Worm (Caenorhabditis elegans) whole organism, young adult: ENCODE results near the gene mcat-1.
A peak's percentile ranks its signal among the peaks of the same experiment; 100 is the strongest.

Source experiments
- B0261.1 ChIP-seq: sonication (generic microtip); optimal IDR thresholded peaks from 2 replicates; lab custom pipeline; 2016; ENCODE audit warnings: mild to moderate bottlenecking, missing genetic modification characterization, moderate library complexity, missing compliant biosample characterization
- F10E7.11 ChIP-seq: sonication (generic microtip); optimal IDR thresholded peaks from 2 replicates; lab custom pipeline; 2017; ENCODE audit warnings: mild to moderate bottlenecking, missing genetic modification characterization, moderate library complexity, missing compliant biosample characterization
- F22D6.2 ChIP-seq: sonication (generic microtip); optimal IDR thresholded peaks from 2 replicates; lab custom pipeline; 2016; ENCODE audit warnings: mild to moderate bottlenecking, missing genetic modification characterization, missing compliant biosample characterization
- F33H1.4 ChIP-seq: fragments of 200-800 bp; sonication (Bioruptor generic); IDR thresholded peaks from 2 replicates; pipeline ENCODE4 v1.3.6; 2022; ENCODE audit warnings: missing genetic modification reagents, missing genetic modification characterization, missing compliant biosample characterization
- F55B11.4 ChIP-seq: sonication (generic microtip); optimal IDR thresholded peaks from 2 replicates; lab custom pipeline; 2016; ENCODE audit warnings: missing compliant biosample characterization, missing genetic modification characterization, borderline replicate concordance; ENCODE audit not compliant: insufficient read depth
- F57C9.4 ChIP-seq: sonication (generic microtip); optimal IDR thresholded peaks from 2 replicates; lab custom pipeline; 2017; ENCODE audit warnings: mild to moderate bottlenecking, missing genetic modification characterization, missing compliant biosample characterization
- K11D2.4 ChIP-seq: fragments of 200-800 bp; sonication (Bioruptor generic); IDR thresholded peaks from 2 replicates; pipeline ENCODE4 v1.3.6; 2022; ENCODE audit warnings: missing genetic modification reagents, missing genetic modification characterization, missing compliant biosample characterization
- Y56A3A.18 ChIP-seq: fragments of 200-800 bp; sonication (Bioruptor generic); IDR thresholded peaks from 2 replicates; pipeline ENCODE4 v1.3.6; 2022; ENCODE audit warnings: missing genetic modification reagents, missing genetic modification characterization, missing compliant biosample characterization
- Y67H2A.10 ChIP-seq: fragments of 200-800 bp; sonication (Bioruptor generic); conservative IDR thresholded peaks from 2 replicates; pipeline ENCODE4 v1.3.6; 2022; ENCODE audit warnings: missing genetic modification reagents, missing genetic modification characterization, missing compliant biosample characterization
- Y79H2A.3 ChIP-seq: fragments of 200-800 bp; sonication (Bioruptor generic); conservative IDR thresholded peaks from 2 replicates; pipeline ENCODE4 v1.3.6; 2022; ENCODE audit warnings: missing genetic modification reagents, missing genetic modification characterization, missing compliant biosample characterization
- aptf-3 ChIP-seq: fragments of 200-800 bp; sonication (Bioruptor generic); IDR thresholded peaks from 2 replicates; pipeline ENCODE4 v1.3.6; 2022; ENCODE audit warnings: missing genetic modification characterization, missing compliant biosample characterization
- athp-1 ChIP-seq: sonication (generic microtip); optimal IDR thresholded peaks from 2 replicates; lab custom pipeline; 2017; ENCODE audit warnings: mild to moderate bottlenecking, missing genetic modification characterization, missing compliant biosample characterization
- bed-2 ChIP-seq: fragments of 200-800 bp; sonication (Bioruptor generic); IDR thresholded peaks from 2 replicates; pipeline ENCODE4 v1.3.6; 2022; ENCODE audit warnings: missing genetic modification reagents, missing genetic modification characterization, missing compliant biosample characterization
- ccch-3 ChIP-seq: fragments of 200-800 bp; sonication (Bioruptor generic); optimal IDR thresholded peaks from 2 replicates; lab custom pipeline; 2018; ENCODE audit warnings: mild to moderate bottlenecking, missing genetic modification characterization, missing compliant biosample characterization
- cebp-1 ChIP-seq, 2 experiments: fragments of 200-800 bp in 1 of 2; sonication (Bioruptor generic) in 1 of 2; sonication (generic microtip) in 1 of 2; IDR thresholded peaks in 1 of 2; optimal IDR thresholded peaks in 1 of 2; 2 replicates each; pipeline versions ENCODE4 v1.3.6 to Lab custom; 2017 to 2022; ENCODE audit warnings: missing compliant biosample characterization in 2 of 2, missing genetic modification characterization in 2 of 2, mild to moderate bottlenecking in 1 of 2, missing genetic modification reagents in 1 of 2, moderate library complexity in 1 of 2
- ceh-27 ChIP-seq: fragments of 200-800 bp; sonication (Bioruptor generic); optimal IDR thresholded peaks from 2 replicates; lab custom pipeline; 2018; ENCODE audit warnings: mild to moderate bottlenecking, missing genetic modification characterization, moderate library complexity, missing compliant biosample characterization
- ceh-79 ChIP-seq: sonication (generic microtip); optimal IDR thresholded peaks from 2 replicates; lab custom pipeline; 2017; ENCODE audit warnings: mild to moderate bottlenecking, missing genetic modification characterization, missing compliant biosample characterization
- chd-7 ChIP-seq: sonication (generic microtip); optimal IDR thresholded peaks from 2 replicates; lab custom pipeline; 2016; ENCODE audit warnings: mild to moderate bottlenecking, missing genetic modification characterization, moderate library complexity, missing compliant biosample characterization
- die-1 ChIP-seq: sonication (generic microtip); optimal IDR thresholded peaks from 2 replicates; lab custom pipeline; 2016; ENCODE audit warnings: missing genotype, mild to moderate bottlenecking, missing genetic modification characterization, missing compliant biosample characterization
- dox-1 ChIP-seq: fragments of 200-800 bp; sonication (Bioruptor generic); IDR thresholded peaks from 2 replicates; pipeline ENCODE4 v1.3.6; 2022; ENCODE audit warnings: missing genetic modification reagents, missing genetic modification characterization, missing compliant biosample characterization
- dpl-1 ChIP-seq: fragments of 150-350 bp; optimal IDR thresholded peaks from 2 replicates; lab custom pipeline; 2014; ENCODE audit warnings: missing biosample characterization, missing genetic modification reagents, missing genetic modification characterization
- ekl-4 ChIP-seq: fragments of 200-800 bp; sonication (Bioruptor generic); IDR thresholded peaks from 2 replicates; pipeline ENCODE4 v1.3.6; 2022; ENCODE audit warnings: missing genetic modification reagents, missing genetic modification characterization, missing compliant biosample characterization
- him-1 ChIP-seq: sonication (generic microtip); optimal IDR thresholded peaks from 2 replicates; lab custom pipeline; 2016; ENCODE audit warnings: missing genotype, missing genetic modification reagents, missing genetic modification characterization, missing compliant biosample characterization
- hlh-12 ChIP-seq: sonication (generic microtip); optimal IDR thresholded peaks from 2 replicates; lab custom pipeline; 2016; ENCODE audit warnings: missing genetic modification characterization, missing compliant biosample characterization
- hmg-20 ChIP-seq: fragments of 200-800 bp; sonication (Bioruptor generic); IDR thresholded peaks from 2 replicates; pipeline ENCODE4 v1.3.6; 2022; ENCODE audit warnings: missing genetic modification reagents, missing genetic modification characterization, missing compliant biosample characterization
- hrde-1 ChIP-seq: sonication (generic microtip); optimal IDR thresholded peaks from 2 replicates; lab custom pipeline; 2016; ENCODE audit warnings: missing genetic modification characterization, mild to moderate bottlenecking, missing compliant biosample characterization, moderate library complexity, missing genotype, missing genetic modification reagents, borderline replicate concordance
- hsf-1 ChIP-seq: fragments of 200-800 bp; sonication (Bioruptor generic); IDR thresholded peaks from 2 replicates; pipeline ENCODE4 v1.3.6; 2022; ENCODE audit warnings: missing genetic modification reagents, missing genetic modification characterization, missing compliant biosample characterization
- lag-1 ChIP-seq: fragments of 200-800 bp; sonication (Bioruptor generic); IDR thresholded peaks from 2 replicates; pipeline ENCODE4 v1.3.6; 2022; ENCODE audit warnings: missing genetic modification reagents, missing genetic modification characterization, missing compliant biosample characterization
- let-526 ChIP-seq: fragments of 200-800 bp; sonication (Bioruptor generic); IDR thresholded peaks from 2 replicates; pipeline ENCODE4 v1.3.6; 2022; ENCODE audit warnings: missing genetic modification reagents, missing genetic modification characterization, missing compliant biosample characterization
- lsl-1 ChIP-seq: fragments of 200-800 bp; sonication (Bioruptor generic); optimal IDR thresholded peaks from 2 replicates; lab custom pipeline; 2018; ENCODE audit warnings: mild to moderate bottlenecking, missing genetic modification characterization, moderate library complexity, missing compliant biosample characterization
- lsy-27 ChIP-seq: sonication (generic microtip); optimal IDR thresholded peaks from 2 replicates; lab custom pipeline; 2017; ENCODE audit warnings: missing genetic modification characterization, mild to moderate bottlenecking, missing compliant biosample characterization, antibody characterized with exemption, missing genotype, borderline replicate concordance; ENCODE audit not compliant: insufficient read depth
- madf-10 ChIP-seq: sonication (generic microtip); optimal IDR thresholded peaks from 2 replicates; lab custom pipeline; 2016; ENCODE audit warnings: mild to moderate bottlenecking, missing genetic modification characterization, missing compliant biosample characterization
- madf-3 ChIP-seq: fragments of 200-800 bp; sonication (Bioruptor generic); IDR thresholded peaks from 2 replicates; pipeline ENCODE4 v1.3.6; 2022; ENCODE audit warnings: missing genetic modification reagents, missing genetic modification characterization, missing compliant biosample characterization
- mcd-1 ChIP-seq: fragments of 200-800 bp; sonication (Bioruptor generic); IDR thresholded peaks from 2 replicates; pipeline ENCODE4 v1.3.6; 2022; ENCODE audit warnings: missing genetic modification reagents, missing genetic modification characterization, missing compliant biosample characterization
- mes-4 ChIP-seq: sonication (generic microtip); optimal IDR thresholded peaks from 2 replicates; lab custom pipeline; 2016; ENCODE audit warnings: missing genotype, missing genetic modification characterization, missing compliant biosample characterization
- mxl-1 ChIP-seq: sonication (generic microtip); optimal IDR thresholded peaks from 2 replicates; lab custom pipeline; 2016; ENCODE audit warnings: missing genetic modification characterization, missing compliant biosample characterization
- nfya-1 ChIP-seq: sonication (generic microtip); optimal IDR thresholded peaks from 2 replicates; lab custom pipeline; 2017; ENCODE audit warnings: antibody characterized with exemption, missing compliant biosample characterization, missing genetic modification characterization, borderline replicate concordance; ENCODE audit not compliant: insufficient read depth
- nhr-179 ChIP-seq: sonication (generic microtip); optimal IDR thresholded peaks from 2 replicates; lab custom pipeline; 2016; ENCODE audit warnings: mild to moderate bottlenecking, missing genetic modification characterization, missing compliant biosample characterization
- pbrm-1 ChIP-seq: fragments of 200-800 bp; sonication (Bioruptor generic); IDR thresholded peaks from 2 replicates; pipeline ENCODE4 v1.3.6; 2022; ENCODE audit warnings: missing genetic modification reagents, missing genetic modification characterization, missing compliant biosample characterization
- rec-8 ChIP-seq, 2 experiments: sonication (generic microtip); optimal IDR thresholded peaks; 2 replicates each; lab custom pipeline; 2016; ENCODE audit warnings: mild to moderate bottlenecking in 2 of 2, missing genetic modification characterization in 2 of 2, missing genetic modification reagents in 2 of 2, missing genotype in 2 of 2, missing biosample characterization in 1 of 2, missing compliant biosample characterization in 1 of 2, moderate library complexity in 1 of 2
- snpc-3.4 ChIP-seq: sonication (generic microtip); optimal IDR thresholded peaks from 2 replicates; lab custom pipeline; 2017; ENCODE audit warnings: missing genetic modification characterization, mild to moderate bottlenecking, missing compliant biosample characterization, antibody characterized with exemption, moderate library complexity, missing genotype, missing genetic modification reagents
- snpc-4 ChIP-seq, 5 experiments: fragments of 150-350 bp in 1 of 5; sonication (generic microtip) in 4 of 5; optimal IDR thresholded peaks; 2 replicates each; lab custom pipeline; 2014 to 2018; ENCODE audit warnings: missing genetic modification characterization in 5 of 5, missing biosample characterization in 3 of 5, antibody characterized with exemption in 2 of 5, mild to moderate bottlenecking in 2 of 5, missing compliant biosample characterization in 2 of 5, missing genotype in 2 of 5, moderate library complexity in 2 of 5, missing genetic modification reagents in 1 of 5
- sptf-2 ChIP-seq: fragments of 200-800 bp; sonication (Bioruptor generic); optimal IDR thresholded peaks from 2 replicates; lab custom pipeline; 2018; ENCODE audit warnings: mild to moderate bottlenecking, missing genetic modification characterization, missing compliant biosample characterization
- tlf-1 ChIP-seq: fragments of 200-800 bp; sonication (Bioruptor generic); optimal IDR thresholded peaks from 2 replicates; lab custom pipeline; 2018; ENCODE audit warnings: mild to moderate bottlenecking, missing genetic modification characterization, missing compliant biosample characterization
- ztf-22 ChIP-seq: fragments of 200-800 bp; sonication (Bioruptor generic); optimal IDR thresholded peaks from 2 replicates; lab custom pipeline; 2018; ENCODE audit warnings: mild to moderate bottlenecking, missing genetic modification characterization, moderate library complexity, missing compliant biosample characterization
- ztf-6 ChIP-seq: fragments of 200-800 bp; sonication (Bioruptor generic); IDR thresholded peaks from 2 replicates; pipeline ENCODE4 v1.3.6; 2022; ENCODE audit warnings: missing genetic modification reagents, missing genetic modification characterization, missing compliant biosample characterization

mcat-1 gene

DNA sequence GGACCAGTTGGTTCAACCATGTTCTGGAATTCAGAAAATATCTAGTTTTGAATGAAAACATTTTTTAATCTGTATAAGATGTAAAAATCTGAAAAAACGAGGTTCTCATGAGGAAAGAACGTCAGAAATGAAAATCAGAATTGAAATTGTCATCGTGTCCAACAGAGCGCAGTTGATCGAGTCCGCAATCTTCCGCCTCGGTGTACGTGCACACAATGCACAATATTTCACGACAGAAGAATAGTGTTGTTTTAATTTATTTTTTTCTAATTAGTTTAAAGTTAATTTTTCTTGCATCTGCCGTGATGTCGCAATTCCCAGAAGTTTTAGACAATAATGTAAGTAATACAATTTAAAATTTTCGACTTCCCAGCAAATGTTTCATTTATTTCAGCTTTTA is 47.7 kb downstream of the mcat-1 start, which contains the start of gene nfyc-1 (continued):
- peak; percentile 41; the same call in 1 of the 2 replicates for TF ChIP-seq dox-1 (GFP tag; lab: Robert Waterston, UW)
- no peak for TF ChIP-seq nfya-1
- no peak for TF ChIP-seq snpc-4 (GFP tag; optimal IDR thresholded peaks at IDR 0.05; lab: Kevin White, UChicago)
- TF ChIP-seq snpc-4 (tag; optimal IDR thresholded peaks at IDR 0.05; lab: Kevin White, UChicago): peak in 2 of 4 experiments; percentile 4 to 37
- no peak for TF ChIP-seq cebp-1 (GFP tag; IDR thresholded peaks at IDR 0.05; lab: Robert Waterston, UW)
- TF ChIP-seq cebp-1 (tag; optimal IDR thresholded peaks at IDR 0.05; lab: Kevin White, UChicago): peak; percentile 10
- no peak for TF ChIP-seq F22D6.2 (tag; lab: Kevin White, UChicago)
- no peak for TF ChIP-seq Y79H2A.3
- peak; percentile 7 for TF ChIP-seq ceh-27
- TF ChIP-seq mcd-1 (GFP tag; lab: Robert Waterston, UW): peak; percentile 81

DNA sequence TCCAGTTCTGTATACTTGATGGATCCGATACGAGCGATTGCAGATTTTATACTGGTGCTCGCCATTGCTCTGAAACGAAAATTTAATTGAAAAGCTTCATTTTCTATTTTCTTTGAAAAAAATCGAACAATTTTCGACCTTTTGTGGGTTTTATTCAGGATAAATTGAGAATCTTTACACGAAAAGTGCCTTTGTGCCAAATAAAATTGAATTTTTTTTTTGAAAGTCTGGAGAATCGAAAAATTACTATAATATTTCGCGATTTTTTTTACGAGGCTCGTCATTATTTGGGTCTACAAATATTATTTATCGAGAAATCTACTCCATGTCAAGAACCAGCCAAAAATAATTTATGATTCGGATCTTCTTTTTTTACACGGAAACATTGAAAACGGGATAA is 49.4 kb downstream of the mcat-1 start, which contains the start of gene F23F1.10:
Gene F23F1.10, minus strand, starts transcription at position 69 of the 400 bp plus-strand sequence.
- TF ChIP-seq hsf-1: 0 out of 2 replicates have a peak, but pooled peaks have one; percentile 6
- no peak for TF ChIP-seq K11D2.4 (GFP tag; lab: Robert Waterston, UW)
- TF ChIP-seq dpl-1 (GFP tag; lab: Kevin White, UChicago): no peak
- no peak for TF ChIP-seq hmg-20 (GFP tag; lab: Robert Waterston, UW)
- no peak for TF ChIP-seq hlh-12 (tag; lab: Kevin White, UChicago)
- peak in 1 of 2 experiments; percentile 14 for TF ChIP-seq rec-8 (tag; optimal IDR thresholded peaks at IDR 0.05; lab: Kevin White, UChicago)
- no peak for TF ChIP-seq chd-7 (tag; lab: Kevin White, UChicago)
- TF ChIP-seq mxl-1: no peak
- TF ChIP-seq let-526 (GFP tag; lab: Robert Waterston, UW): no peak
- no peak for TF ChIP-seq F33H1.4 (GFP tag; lab: Robert Waterston, UW)
- peak; percentile 34 for TF ChIP-seq tlf-1
- TF ChIP-seq lsy-27 (tag; lab: Kevin White, UChicago): no peak
- no peak for TF ChIP-seq aptf-3
- no peak for TF ChIP-seq sptf-2 (GFP tag; lab: Kevin White, UChicago)
- no peak for TF ChIP-seq snpc-3.4 (tag; lab: Kevin White, UChicago)
- TF ChIP-seq lag-1 (GFP tag; lab: Robert Waterston, UW): no peak
- TF ChIP-seq ztf-22 (GFP tag; lab: Kevin White, UChicago): no peak
- TF ChIP-seq ztf-6 (GFP tag; lab: Robert Waterston, UW): no peak
- no peak for TF ChIP-seq Y67H2A.10
- no peak for TF ChIP-seq ekl-4 (GFP tag; lab: Robert Waterston, UW)
- TF ChIP-seq F55B11.4 (tag; lab: Kevin White, UChicago): no peak
- no peak for TF ChIP-seq nhr-179 (tag; lab: Kevin White, UChicago)
- TF ChIP-seq him-1 (tag; lab: Kevin White, UChicago): no peak
- no peak for TF ChIP-seq mes-4 (tag; lab: Kevin White, UChicago)
- TF ChIP-seq F57C9.4 (tag; lab: Kevin White, UChicago): no peak
- TF ChIP-seq Y56A3A.18 (GFP tag; lab: Robert Waterston, UW): no peak
- TF ChIP-seq B0261.1 (tag; lab: Kevin White, UChicago): no peak
- TF ChIP-seq hrde-1 (tag; lab: Kevin White, UChicago): no peak
- no peak for TF ChIP-seq madf-10 (tag; lab: Kevin White, UChicago)
- TF ChIP-seq ceh-27: no peak
- TF ChIP-seq ceh-79 (tag; lab: Kevin White, UChicago): no peak
- TF ChIP-seq bed-2 (GFP tag; lab: Robert Waterston, UW): no peak
- no peak for TF ChIP-seq madf-3 (GFP tag; lab: Robert Waterston, UW)
- no peak for TF ChIP-seq athp-1 (tag; lab: Kevin White, UChicago)
- no peak for TF ChIP-seq ccch-3 (GFP tag; lab: Kevin White, UChicago)
- peak; percentile 55; the same call in 1 of the 2 replicates for TF ChIP-seq pbrm-1
- no peak for TF ChIP-seq F10E7.11 (tag; lab: Kevin White, UChicago)
- no peak for TF ChIP-seq die-1
- no peak for TF ChIP-seq lsl-1 (GFP tag; lab: Kevin White, UChicago)
